Fruit fly (Drosophila melanogaster) whole organism, embryonic: ENCODE measurements around the gene GILT3.
A peak's percentile ranks its signal among the peaks of the same experiment; 100 is the strongest.

Experiments used
- ATbp ChIP-seq: fragments of 200-800 bp; sonication (Bioruptor generic); optimal IDR thresholded peaks from 2 replicates; lab custom pipeline; 2017; ENCODE audit warnings: missing biosample characterization, mild to moderate bottlenecking, missing genetic modification characterization, missing genetic modification reagents
- CG10209 ChIP-seq: fragments of 200-800 bp; sonication (Bioruptor generic); optimal IDR thresholded peaks from 3 replicates; lab custom pipeline; 2017; ENCODE audit warnings: missing biosample characterization, mild to moderate bottlenecking, missing genetic modification characterization, missing genetic modification reagents
- CG1024 ChIP-seq: fragments of 200-800 bp; sonication (Bioruptor generic); IDR thresholded peaks from 2 replicates; pipeline ENCODE4 v1.3.6; 2022; ENCODE audit warnings: missing biosample characterization, missing genetic modification characterization
- CG10274 ChIP-seq: fragments of 200-800 bp; sonication (Bioruptor generic); optimal IDR thresholded peaks from 3 replicates; lab custom pipeline; 2017; ENCODE audit warnings: missing biosample characterization, mild to moderate bottlenecking, missing genetic modification characterization
- CG11696 ChIP-seq: fragments of 200-800 bp; sonication (Bioruptor generic); IDR thresholded peaks from 2 replicates; pipeline ENCODE4 v1.3.6; 2022; ENCODE audit warnings: missing biosample characterization, missing genetic modification characterization
- CG12659 ChIP-seq: fragments of 200-800 bp; sonication (Bioruptor generic); optimal IDR thresholded peaks from 3 replicates; lab custom pipeline; 2017; ENCODE audit warnings: mild to moderate bottlenecking, missing biosample characterization, missing genetic modification reagents, missing genetic modification characterization
- CG12942 ChIP-seq: fragments of 200-800 bp; sonication (Bioruptor generic); optimal IDR thresholded peaks from 3 replicates; lab custom pipeline; 2016; ENCODE audit warnings: missing biosample characterization, missing genetic modification characterization
- CG14965 ChIP-seq: fragments of 200-800 bp; sonication (Bioruptor generic); optimal IDR thresholded peaks from 2 replicates; lab custom pipeline; 2016; ENCODE audit warnings: missing biosample characterization, missing genetic modification characterization, borderline replicate concordance
- CG15011 ChIP-seq: fragments of 200-800 bp; sonication (Bioruptor generic); optimal IDR thresholded peaks from 3 replicates; lab custom pipeline; 2018; ENCODE audit warnings: missing biosample characterization, mild to moderate bottlenecking, missing genetic modification characterization
- CG16813 ChIP-seq: fragments of 200-800 bp; sonication (Bioruptor generic); IDR thresholded peaks from 3 replicates; pipeline ENCODE4 v1.3.6; 2022; ENCODE audit warnings: missing biosample characterization, missing genetic modification characterization; ENCODE audit not compliant: partially characterized antibody
- CG16815 ChIP-seq: fragments of 200-800 bp; sonication (Bioruptor generic); optimal IDR thresholded peaks from 3 replicates; lab custom pipeline; 2017; ENCODE audit warnings: missing biosample characterization, mild to moderate bottlenecking, missing genetic modification characterization
- CG17385 ChIP-seq: fragments of 200-800 bp; sonication (Bioruptor generic); optimal IDR thresholded peaks from 3 replicates; lab custom pipeline; 2018; ENCODE audit warnings: missing biosample characterization, mild to moderate bottlenecking, missing genetic modification characterization
- CG17568 ChIP-seq: fragments of 200-800 bp; sonication (Bioruptor generic); optimal IDR thresholded peaks from 2 replicates; lab custom pipeline; 2018; ENCODE audit warnings: missing biosample characterization, mild to moderate bottlenecking, missing genetic modification characterization, moderate library complexity
- CG17829 ChIP-seq: fragments of 200-800 bp; optimal IDR thresholded peaks from 2 replicates; lab custom pipeline; 2019; ENCODE audit warnings: missing biosample characterization, mild to moderate bottlenecking, missing genetic modification characterization, moderate library complexity
- CG1832 ChIP-seq: fragments of 200-800 bp; sonication (Bioruptor generic); optimal IDR thresholded peaks from 2 replicates; lab custom pipeline; 2017; ENCODE audit warnings: missing biosample characterization, mild to moderate bottlenecking, missing genetic modification characterization, inconsistent platforms
- CG33213 ChIP-seq: fragments of 200-800 bp; sonication (Bioruptor generic); optimal IDR thresholded peaks from 3 replicates; lab custom pipeline; 2016; ENCODE audit warnings: missing biosample characterization, missing genetic modification characterization
- CG4730 ChIP-seq: fragments of 200-800 bp; sonication (Bioruptor generic); IDR thresholded peaks from 2 replicates; pipeline ENCODE4 v1.3.6; 2022; ENCODE audit warnings: missing biosample characterization, missing genetic modification characterization
- CG6272 ChIP-seq: fragments of 200-800 bp; sonication (Bioruptor generic); IDR thresholded peaks from 2 replicates; pipeline ENCODE4 v1.3.6; 2022; ENCODE audit warnings: missing biosample characterization, missing genetic modification characterization
- CG7745 ChIP-seq: fragments of 200-800 bp; sonication (Bioruptor generic); optimal IDR thresholded peaks from 2 replicates; lab custom pipeline; 2018; ENCODE audit warnings: missing biosample characterization, mild to moderate bottlenecking, missing genetic modification characterization, moderate library complexity
- CG8359 ChIP-seq: fragments of 200-800 bp; sonication (Bioruptor generic); optimal IDR thresholded peaks from 2 replicates; lab custom pipeline; 2017; ENCODE audit warnings: missing biosample characterization, mild to moderate bottlenecking, missing genetic modification characterization, borderline replicate concordance
- CG9876 ChIP-seq: fragments of 200-800 bp; sonication (Bioruptor generic); optimal IDR thresholded peaks from 2 replicates; lab custom pipeline; 2016; ENCODE audit warnings: missing biosample characterization, missing genetic modification characterization
- Drgx ChIP-seq: fragments of 200-800 bp; sonication (Bioruptor generic); IDR thresholded peaks from 2 replicates; pipeline ENCODE4 v1.3.6; 2022; ENCODE audit warnings: missing biosample characterization, missing genetic modification characterization
- HHEX ChIP-seq: fragments of 200-800 bp; sonication (Bioruptor generic); optimal IDR thresholded peaks from 3 replicates; lab custom pipeline; 2017; ENCODE audit warnings: missing biosample characterization, mild to moderate bottlenecking, missing genetic modification characterization, missing genetic modification reagents
- MBD-R2 ChIP-seq: fragments of 200-800 bp; sonication (Bioruptor generic); IDR thresholded peaks from 2 replicates; pipeline ENCODE4 v1.3.6; 2022; ENCODE audit warnings: missing biosample characterization, missing genetic modification characterization
- MESR4 ChIP-seq: fragments of 200-800 bp; sonication (Bioruptor generic); optimal IDR thresholded peaks from 2 replicates; lab custom pipeline; 2018; ENCODE audit warnings: missing biosample characterization, mild to moderate bottlenecking, missing genetic modification characterization, moderate library complexity
- Med ChIP-seq: fragments of 200-800 bp; sonication (Bioruptor generic); peaks from one replicate; lab custom pipeline; 2016; ENCODE audit warnings: missing biosample characterization, missing genetic modification characterization, mild to moderate bottlenecking, inconsistent platforms, moderate library complexity
- Meics ChIP-seq: fragments of 200-800 bp; sonication (Bioruptor generic); optimal IDR thresholded peaks from 2 replicates; lab custom pipeline; 2017; ENCODE audit warnings: missing biosample characterization, mild to moderate bottlenecking, missing genetic modification characterization
- NFAT ChIP-seq: fragments of 200-800 bp; sonication (Bioruptor generic); IDR thresholded peaks from 2 replicates; pipeline ENCODE4 v1.3.6; 2022; ENCODE audit warnings: missing biosample characterization, missing genetic modification characterization
- NfI ChIP-seq: fragments of 200-800 bp; sonication (Bioruptor generic); optimal IDR thresholded peaks from 3 replicates; lab custom pipeline; 2018; ENCODE audit warnings: missing biosample characterization, mild to moderate bottlenecking, missing genetic modification characterization, moderate library complexity
- Oaz ChIP-seq: fragments of 200-800 bp; sonication (Bioruptor generic); IDR thresholded peaks from 2 replicates; pipeline ENCODE4 v1.3.6; 2022; ENCODE audit warnings: missing biosample characterization, missing genetic modification characterization
- Sox102F ChIP-seq: fragments of 200-800 bp; sonication (Bioruptor generic); optimal IDR thresholded peaks from 2 replicates; lab custom pipeline; 2018; ENCODE audit warnings: missing biosample characterization, mild to moderate bottlenecking, missing genetic modification characterization, moderate library complexity
- Vsx1 ChIP-seq: fragments of 200-800 bp; sonication (Bioruptor generic); optimal IDR thresholded peaks from 2 replicates; lab custom pipeline; 2017; ENCODE audit warnings: missing biosample characterization, mild to moderate bottlenecking, missing genetic modification characterization, missing genetic modification reagents
- corto ChIP-seq: fragments of 200-800 bp; sonication (Bioruptor generic); optimal IDR thresholded peaks from 2 replicates; lab custom pipeline; 2016; ENCODE audit warnings: missing biosample characterization, mild to moderate bottlenecking, missing genetic modification characterization, moderate library complexity
- crc ChIP-seq: fragments of 200-800 bp; sonication (Bioruptor generic); optimal IDR thresholded peaks from 2 replicates; lab custom pipeline; 2016; ENCODE audit warnings: missing biosample characterization, missing genetic modification characterization
- dimm ChIP-seq: fragments of 200-800 bp; sonication (Bioruptor generic); IDR thresholded peaks from 2 replicates; pipeline ENCODE4 v1.3.6; 2022; ENCODE audit warnings: missing biosample characterization, missing genetic modification characterization
- dm ChIP-seq: fragments of 200-800 bp; sonication (Bioruptor generic); optimal IDR thresholded peaks from 3 replicates; lab custom pipeline; 2016; ENCODE audit warnings: missing biosample characterization, missing genetic modification characterization
- ewg ChIP-seq: fragments of 200-800 bp; sonication (Bioruptor generic); optimal IDR thresholded peaks from 3 replicates; lab custom pipeline; 2017; ENCODE audit warnings: mild to moderate bottlenecking, missing biosample characterization, missing genetic modification reagents, missing genetic modification characterization
- fd96Cb ChIP-seq: fragments of 200-800 bp; sonication (Bioruptor generic); optimal IDR thresholded peaks from 2 replicates; lab custom pipeline; 2018; ENCODE audit warnings: missing biosample characterization, mild to moderate bottlenecking, missing genetic modification characterization, moderate library complexity
- fru ChIP-seq: fragments of >200 bp; optimal IDR thresholded peaks from 2 replicates; lab custom pipeline; 2017
- gce ChIP-seq: fragments of 200-800 bp; sonication (Bioruptor generic); IDR thresholded peaks from 3 replicates; pipeline ENCODE4 v1.3.6; 2022; ENCODE audit warnings: missing biosample characterization, missing genetic modification characterization
- grn ChIP-seq: fragments of 200-800 bp; sonication (Bioruptor generic); optimal IDR thresholded peaks from 3 replicates; lab custom pipeline; 2017; ENCODE audit warnings: missing biosample characterization, missing genetic modification characterization
- hkb ChIP-seq, 2 experiments: fragments of 200-800 bp in 1 of 2; fragments of >200 bp in 1 of 2; sonication (Bioruptor generic) in 1 of 2; IDR thresholded peaks in 1 of 2; optimal IDR thresholded peaks in 1 of 2; 2 replicates each; pipeline versions ENCODE4 v1.3.6 to Lab custom; 2017 to 2022; ENCODE audit warnings: missing biosample characterization in 1 of 2, missing genetic modification characterization in 1 of 2
- kni ChIP-seq: fragments of 200-800 bp; sonication (Bioruptor generic); optimal IDR thresholded peaks from 3 replicates; lab custom pipeline; 2017; ENCODE audit warnings: mild to moderate bottlenecking, missing biosample characterization, missing genetic modification reagents, missing genetic modification characterization
- lilli ChIP-seq: fragments of 200-800 bp; sonication (Bioruptor generic); optimal IDR thresholded peaks from 3 replicates; lab custom pipeline; 2016; ENCODE audit warnings: missing biosample characterization, missing genetic modification characterization
- mam ChIP-seq: fragments of 200-800 bp; sonication (Bioruptor generic); optimal IDR thresholded peaks from 3 replicates; lab custom pipeline; 2016; ENCODE audit warnings: missing biosample characterization, missing genetic modification characterization
- pfk ChIP-seq: fragments of 200-800 bp; sonication (Bioruptor generic); optimal IDR thresholded peaks from 2 replicates; lab custom pipeline; 2018; ENCODE audit warnings: missing biosample characterization, mild to moderate bottlenecking, missing genetic modification characterization, moderate library complexity
- schlank ChIP-seq: fragments of 200-800 bp; sonication (Bioruptor generic); optimal IDR thresholded peaks from 2 replicates; lab custom pipeline; 2018; ENCODE audit warnings: missing biosample characterization, mild to moderate bottlenecking, missing genetic modification characterization
- seq ChIP-seq: fragments of 200-800 bp; sonication (Bioruptor generic); IDR thresholded peaks from 2 replicates; pipeline ENCODE4 v1.3.6; 2022; ENCODE audit warnings: missing biosample characterization, missing genetic modification characterization
- stwl ChIP-seq: fragments of 200-800 bp; sonication (Bioruptor generic); optimal IDR thresholded peaks from 3 replicates; lab custom pipeline; 2018; ENCODE audit warnings: missing biosample characterization, mild to moderate bottlenecking, missing genetic modification characterization, moderate library complexity

GILT3 gene

dm6 chr3R:23722680-23723372, 45.7 kb downstream of the GILT3 start, which contains the start of gene CG10365 (continued):
- TF ChIP-seq CG1024 (GFP tag; lab: Robert Waterston, UW) (peak; percentile 60), CG17568 (GFP tag; lab: Kevin White, UChicago) (peak; percentile 55), seq (GFP tag; lab: Robert Waterston, UW) (peak; percentile 67), ewg (GFP tag; lab: Kevin White, UChicago) (peak; percentile 70), ATbp (GFP tag; lab: Kevin White, UChicago) (peak; percentile 46), CG9876 (no peak), CG6272 (GFP tag; lab: Robert Waterston, UW) (peak; percentile 32; the same call in 1 of the 2 replicates), gce (GFP tag; lab: Robert Waterston, UW) (peak; percentile 87; the same call in 2 of the 3 replicates), crc (GFP tag; lab: Kevin White, UChicago) (no peak), dm (GFP tag; lab: Kevin White, UChicago) (no peak), NfI (GFP tag; lab: Kevin White, UChicago) (peak; percentile 52), CG33213 (GFP tag; lab: Kevin White, UChicago) (no peak), schlank (tag; lab: Kevin White, UChicago) (no peak), Sox102F (GFP tag; lab: Kevin White, UChicago) (peak; percentile 93), CG15011 (GFP tag; lab: Kevin White, UChicago) (peak; percentile 87), Meics (peak; percentile 93), CG10274 (no peak), NFAT (peak; percentile 50; the same call in 1 of the 2 replicates), Vsx1 (GFP tag; lab: Kevin White, UChicago) (peak; percentile 43), fd96Cb (tag; lab: Kevin White, UChicago) (peak; percentile 86), CG16815 (GFP tag; lab: Kevin White, UChicago) (peak; percentile 45), kni (no peak), CG10209 (peak; percentile 86), CG14965 (GFP tag; lab: Kevin White, UChicago) (no peak), corto (peak; percentile 33), CG7745 (tag; lab: Kevin White, UChicago) (no peak), Oaz (GFP tag; lab: Robert Waterston, UW) (peak; percentile 67), CG16813 (GFP tag; lab: Robert Waterston, UW) (no peak), pfk (GFP tag; lab: Kevin White, UChicago) (no peak), MESR4 (no peak), CG8359 (no peak), lilli (GFP tag; lab: Kevin White, UChicago) (peak; percentile 52), mam (GFP tag; lab: Kevin White, UChicago) (no peak), Drgx (GFP tag; lab: Robert Waterston, UW) (peak; percentile 85), CG12942 (GFP tag; lab: Kevin White, UChicago) (peak; percentile 68), fru (lab: Kevin White, UChicago) (no peak), grn (GFP tag; lab: Kevin White, UChicago) (no peak), CG17829 (tag; lab: Kevin White, UChicago) (peak; percentile 58), hkb (optimal IDR thresholded peaks at IDR 0.05; lab: Kevin White, UChicago) (no peak), hkb (GFP tag; IDR thresholded peaks at IDR 0.05; lab: Robert Waterston, UW) (peak; percentile 84), CG11696 (peak; percentile 70), CG4730 (GFP tag; lab: Robert Waterston, UW) (peak; percentile 68), Med (GFP tag; lab: Kevin White, UChicago) (peak; percentile 76), dimm (GFP tag; lab: Robert Waterston, UW) (peak; percentile 59), MBD-R2 (peak; percentile 35; the same call in 1 of the 2 replicates), CG17385 (GFP tag; lab: Kevin White, UChicago) (peak; percentile 84), stwl (tag; lab: Kevin White, UChicago) (no peak), HHEX (GFP tag; lab: Kevin White, UChicago) (peak; percentile 87), CG12659 (GFP tag; lab: Kevin White, UChicago) (peak; percentile 93), CG1832 (GFP tag; lab: Kevin White, UChicago) (no peak)
